Worm (Caenorhabditis elegans): Measurements from ENCODE around the gene W09G12.8.

ce11 chrIV:1209813-1210212, 16.2 kb upstream of the W09G12.8 start:
- TF ChIP-seq unc-39 (tag; optimal IDR thresholded peaks at IDR 0.05) (no peak), ZK546.5 (tag; optimal IDR thresholded peaks at IDR 0.05) (no peak), alr-1 (tag; optimal IDR thresholded peaks at IDR 0.05) (no peak), mbf-1 (tag; optimal IDR thresholded peaks at IDR 0.05) (no peak), nhr-11 (tag; optimal IDR thresholded peaks at IDR 0.05) (no peak), nhr-129 (tag; optimal IDR thresholded peaks at IDR 0.05) (no peak), C34F6.9 (tag; optimal IDR thresholded peaks at IDR 0.05) (no peak), lin-11 (tag; optimal IDR thresholded peaks at IDR 0.05) (no peak), gmeb-1 (tag; optimal IDR thresholded peaks at IDR 0.05) (no peak), nhr-77 (tag; optimal IDR thresholded peaks at IDR 0.05) (no peak), lsy-2 (tag; optimal IDR thresholded peaks at IDR 0.05) (no peak)
